Worm (Caenorhabditis elegans) whole organism, young adult: ENCODE results near the gene C06G1.1.

Experiments used
- C17E4.6 ChIP-seq: fragments of 200-800 bp; sonication (Bioruptor generic); IDR thresholded peaks from 2 replicates; pipeline ENCODE4 v1.3.6; 2022; ENCODE audit warnings: missing genetic modification reagents, missing genetic modification characterization, missing compliant biosample characterization
- F22D6.2 ChIP-seq: sonication (generic microtip); optimal IDR thresholded peaks from 2 replicates; lab custom pipeline; 2016; ENCODE audit warnings: mild to moderate bottlenecking, missing genetic modification characterization, missing compliant biosample characterization
- F23B12.7 ChIP-seq: sonication (generic microtip); optimal IDR thresholded peaks from 2 replicates; lab custom pipeline; 2017; ENCODE audit warnings: missing genetic modification characterization, mild to moderate bottlenecking, missing compliant biosample characterization, antibody characterized with exemption, moderate library complexity; ENCODE audit not compliant: insufficient read depth
- F33H1.4 ChIP-seq: fragments of 200-800 bp; sonication (Bioruptor generic); IDR thresholded peaks from 2 replicates; pipeline ENCODE4 v1.3.6; 2022; ENCODE audit warnings: missing genetic modification reagents, missing genetic modification characterization, missing compliant biosample characterization
- F49E8.2 ChIP-seq: sonication (generic microtip); optimal IDR thresholded peaks from 3 replicates; lab custom pipeline; 2017; ENCODE audit warnings: missing genetic modification characterization, mild to moderate bottlenecking, missing compliant biosample characterization, antibody characterized with exemption, moderate library complexity; ENCODE audit not compliant: insufficient read depth
- K11D2.4 ChIP-seq: fragments of 200-800 bp; sonication (Bioruptor generic); IDR thresholded peaks from 2 replicates; pipeline ENCODE4 v1.3.6; 2022; ENCODE audit warnings: missing genetic modification reagents, missing genetic modification characterization, missing compliant biosample characterization
- T07F8.4 ChIP-seq: sonication (generic microtip); optimal IDR thresholded peaks from 2 replicates; lab custom pipeline; 2016; ENCODE audit warnings: mild to moderate bottlenecking, missing genetic modification characterization, moderate library complexity, missing compliant biosample characterization
- T26A5.8 ChIP-seq: sonication (generic microtip); optimal IDR thresholded peaks from 2 replicates; lab custom pipeline; 2016; ENCODE audit warnings: missing genetic modification characterization, missing compliant biosample characterization
- Y56A3A.18 ChIP-seq: fragments of 200-800 bp; sonication (Bioruptor generic); IDR thresholded peaks from 2 replicates; pipeline ENCODE4 v1.3.6; 2022; ENCODE audit warnings: missing genetic modification reagents, missing genetic modification characterization, missing compliant biosample characterization
- Y95B8A.8 ChIP-seq: fragments of 200-800 bp; sonication (Bioruptor generic); IDR thresholded peaks from 2 replicates; pipeline ENCODE4 v1.3.6; 2022; ENCODE audit warnings: missing genetic modification reagents, missing genetic modification characterization, missing compliant biosample characterization
- akir-1 ChIP-seq: fragments of 200-800 bp; sonication (Bioruptor generic); optimal IDR thresholded peaks from 2 replicates; lab custom pipeline; 2018; ENCODE audit warnings: mild to moderate bottlenecking, missing genetic modification characterization, moderate library complexity, missing compliant biosample characterization
- atf-7 ChIP-seq: sonication (generic microtip); optimal IDR thresholded peaks from 2 replicates; lab custom pipeline; 2017; ENCODE audit warnings: mild to moderate bottlenecking, missing genetic modification characterization, missing compliant biosample characterization
- attf-6 ChIP-seq: fragments of 200-800 bp; sonication (Bioruptor generic); IDR thresholded peaks from 2 replicates; pipeline ENCODE4 v1.3.6; 2022; ENCODE audit warnings: missing genetic modification reagents, missing genetic modification characterization, missing compliant biosample characterization
- bed-1 ChIP-seq: fragments of 200-800 bp; sonication (Bioruptor generic); IDR thresholded peaks from 2 replicates; pipeline ENCODE4 v1.3.6; 2022; ENCODE audit warnings: missing genetic modification reagents, missing genetic modification characterization, missing compliant biosample characterization
- ccch-3 ChIP-seq: fragments of 200-800 bp; sonication (Bioruptor generic); optimal IDR thresholded peaks from 2 replicates; lab custom pipeline; 2018; ENCODE audit warnings: mild to moderate bottlenecking, missing genetic modification characterization, missing compliant biosample characterization
- ceh-40 ChIP-seq: fragments of 200-800 bp; sonication (Bioruptor generic); IDR thresholded peaks from 2 replicates; pipeline ENCODE4 v1.3.6; 2022; ENCODE audit warnings: missing genetic modification characterization, missing compliant biosample characterization
- die-1 ChIP-seq: sonication (generic microtip); optimal IDR thresholded peaks from 2 replicates; lab custom pipeline; 2016; ENCODE audit warnings: missing genotype, mild to moderate bottlenecking, missing genetic modification characterization, missing compliant biosample characterization
- dpff-1 ChIP-seq: sonication (generic microtip); optimal IDR thresholded peaks from 2 replicates; lab custom pipeline; 2017; ENCODE audit warnings: mild to moderate bottlenecking, missing genetic modification characterization, missing compliant biosample characterization
- dpl-1 ChIP-seq: fragments of 150-350 bp; optimal IDR thresholded peaks from 2 replicates; lab custom pipeline; 2014; ENCODE audit warnings: missing biosample characterization, missing genetic modification reagents, missing genetic modification characterization
- efl-1 ChIP-seq: fragments of 150-350 bp; optimal IDR thresholded peaks from 2 replicates; lab custom pipeline; 2014; ENCODE audit warnings: missing biosample characterization, missing genetic modification reagents, missing genetic modification characterization
- egl-18 ChIP-seq: fragments of 200-800 bp; sonication (Bioruptor generic); IDR thresholded peaks from 2 replicates; pipeline ENCODE4 v1.3.6; 2022; ENCODE audit warnings: missing genetic modification reagents, missing genetic modification characterization, missing compliant biosample characterization
- fkh-3 ChIP-seq: sonication (generic microtip); optimal IDR thresholded peaks from 2 replicates; lab custom pipeline; 2016; ENCODE audit warnings: mild to moderate bottlenecking, missing genetic modification characterization, missing compliant biosample characterization
- hlh-26 ChIP-seq: fragments of 200-800 bp; sonication (Bioruptor generic); conservative IDR thresholded peaks from 2 replicates; pipeline ENCODE4 v1.3.6; 2022; ENCODE audit warnings: missing genetic modification reagents, missing genetic modification characterization, missing compliant biosample characterization
- hmg-1.2 ChIP-seq: fragments of 200-800 bp; sonication (Bioruptor generic); IDR thresholded peaks from 2 replicates; pipeline ENCODE4 v1.3.6; 2022; ENCODE audit warnings: missing genetic modification reagents, missing genetic modification characterization, missing compliant biosample characterization
- hrde-1 ChIP-seq: sonication (generic microtip); optimal IDR thresholded peaks from 2 replicates; lab custom pipeline; 2016; ENCODE audit warnings: missing genetic modification characterization, mild to moderate bottlenecking, missing compliant biosample characterization, moderate library complexity, missing genotype, missing genetic modification reagents, borderline replicate concordance
- lag-1 ChIP-seq: fragments of 200-800 bp; sonication (Bioruptor generic); IDR thresholded peaks from 2 replicates; pipeline ENCODE4 v1.3.6; 2022; ENCODE audit warnings: missing genetic modification reagents, missing genetic modification characterization, missing compliant biosample characterization
- lin-26 ChIP-seq: fragments of 200-800 bp; sonication (Bioruptor generic); IDR thresholded peaks from 2 replicates; pipeline ENCODE4 v1.3.6; 2022; ENCODE audit warnings: missing genetic modification reagents, missing genetic modification characterization, missing compliant biosample characterization
- madf-6 ChIP-seq: fragments of 200-800 bp; sonication (Bioruptor generic); IDR thresholded peaks from 2 replicates; pipeline ENCODE4 v1.3.6; 2022; ENCODE audit warnings: missing genetic modification reagents, missing genetic modification characterization, missing compliant biosample characterization
- madf-8 ChIP-seq: fragments of 200-800 bp; sonication (Bioruptor generic); conservative IDR thresholded peaks from 2 replicates; pipeline ENCODE4 v1.3.6; 2022; ENCODE audit warnings: missing genetic modification reagents, missing genetic modification characterization, missing compliant biosample characterization
- mcd-1 ChIP-seq: fragments of 200-800 bp; sonication (Bioruptor generic); IDR thresholded peaks from 2 replicates; pipeline ENCODE4 v1.3.6; 2022; ENCODE audit warnings: missing genetic modification reagents, missing genetic modification characterization, missing compliant biosample characterization
- mxl-1 ChIP-seq: sonication (generic microtip); optimal IDR thresholded peaks from 2 replicates; lab custom pipeline; 2016; ENCODE audit warnings: missing genetic modification characterization, missing compliant biosample characterization
- nfyb-1 ChIP-seq: fragments of 200-800 bp; sonication (Bioruptor generic); IDR thresholded peaks from 2 replicates; pipeline ENCODE4 v1.3.6; 2022; ENCODE audit warnings: missing genetic modification reagents, missing genetic modification characterization, missing compliant biosample characterization
- nhr-179 ChIP-seq: sonication (generic microtip); optimal IDR thresholded peaks from 2 replicates; lab custom pipeline; 2016; ENCODE audit warnings: mild to moderate bottlenecking, missing genetic modification characterization, missing compliant biosample characterization
- nhr-27 ChIP-seq: fragments of 200-800 bp; sonication (Bioruptor generic); optimal IDR thresholded peaks from 2 replicates; lab custom pipeline; 2018; ENCODE audit warnings: mild to moderate bottlenecking, missing genetic modification characterization, moderate library complexity, missing compliant biosample characterization
- nhr-80 ChIP-seq: sonication (generic microtip); optimal IDR thresholded peaks from 2 replicates; lab custom pipeline; 2016; ENCODE audit warnings: missing genetic modification characterization, missing compliant biosample characterization
- nhr-90 ChIP-seq: sonication (generic microtip); optimal IDR thresholded peaks from 2 replicates; lab custom pipeline; 2016; ENCODE audit warnings: missing genotype, mild to moderate bottlenecking, missing genetic modification characterization, missing compliant biosample characterization
- pbrm-1 ChIP-seq: fragments of 200-800 bp; sonication (Bioruptor generic); IDR thresholded peaks from 2 replicates; pipeline ENCODE4 v1.3.6; 2022; ENCODE audit warnings: missing genetic modification reagents, missing genetic modification characterization, missing compliant biosample characterization
- rec-8 ChIP-seq, 2 experiments: sonication (generic microtip); optimal IDR thresholded peaks; 2 replicates each; lab custom pipeline; 2016; ENCODE audit warnings: mild to moderate bottlenecking in 2 of 2, missing genetic modification characterization in 2 of 2, missing genetic modification reagents in 2 of 2, missing genotype in 2 of 2, missing biosample characterization in 1 of 2, missing compliant biosample characterization in 1 of 2, moderate library complexity in 1 of 2
- repo-1 ChIP-seq: sonication (generic microtip); optimal IDR thresholded peaks from 2 replicates; lab custom pipeline; 2017; ENCODE audit warnings: mild to moderate bottlenecking, missing genetic modification characterization, missing compliant biosample characterization
- rpc-1 ChIP-seq, 2 experiments: fragments of 150-350 bp in 1 of 2; sonication (generic microtip) in 1 of 2; optimal IDR thresholded peaks; 2 replicates each; lab custom pipeline; 2014 to 2018; ENCODE audit warnings: missing biosample characterization in 1 of 2, missing genetic modification characterization in 1 of 2, missing genetic modification reagents in 1 of 2, missing genotype in 1 of 2
- sea-2 ChIP-seq: fragments of 200-800 bp; sonication (Bioruptor generic); IDR thresholded peaks from 2 replicates; pipeline ENCODE4 v1.3.6; 2022; ENCODE audit warnings: missing genetic modification characterization, missing compliant biosample characterization
- snpc-4 ChIP-seq, 5 experiments: fragments of 150-350 bp in 1 of 5; sonication (generic microtip) in 4 of 5; optimal IDR thresholded peaks; 2 replicates each; lab custom pipeline; 2014 to 2018; ENCODE audit warnings: missing genetic modification characterization in 5 of 5, missing biosample characterization in 3 of 5, antibody characterized with exemption in 2 of 5, mild to moderate bottlenecking in 2 of 5, missing compliant biosample characterization in 2 of 5, missing genotype in 2 of 5, moderate library complexity in 2 of 5, missing genetic modification reagents in 1 of 5
- somi-1 ChIP-seq: fragments of 200-800 bp; sonication (Bioruptor generic); optimal IDR thresholded peaks from 2 replicates; lab custom pipeline; 2018; ENCODE audit warnings: mild to moderate bottlenecking, missing genetic modification characterization, missing compliant biosample characterization
- tbp1 ChIP-seq: fragments of 200-800 bp; sonication (Bioruptor generic); optimal IDR thresholded peaks from 2 replicates; lab custom pipeline; 2018; ENCODE audit warnings: mild to moderate bottlenecking, missing genetic modification characterization, missing compliant biosample characterization
- tlf-1 ChIP-seq: fragments of 200-800 bp; sonication (Bioruptor generic); optimal IDR thresholded peaks from 2 replicates; lab custom pipeline; 2018; ENCODE audit warnings: mild to moderate bottlenecking, missing genetic modification characterization, missing compliant biosample characterization
- ztf-18 ChIP-seq: sonication (generic microtip); optimal IDR thresholded peaks from 2 replicates; lab custom pipeline; 2016; ENCODE audit warnings: missing genotype, mild to moderate bottlenecking, missing genetic modification characterization, missing compliant biosample characterization
- ztf-25 ChIP-seq: fragments of 200-800 bp; sonication (Bioruptor generic); IDR thresholded peaks from 2 replicates; pipeline ENCODE4 v1.3.6; 2022; ENCODE audit warnings: missing genetic modification reagents, missing genetic modification characterization, missing compliant biosample characterization
- ztf-26 ChIP-seq: sonication (generic microtip); optimal IDR thresholded peaks from 2 replicates; lab custom pipeline; 2017; ENCODE audit warnings: missing genetic modification characterization, missing compliant biosample characterization

C06G1.1 gene

DNA sequence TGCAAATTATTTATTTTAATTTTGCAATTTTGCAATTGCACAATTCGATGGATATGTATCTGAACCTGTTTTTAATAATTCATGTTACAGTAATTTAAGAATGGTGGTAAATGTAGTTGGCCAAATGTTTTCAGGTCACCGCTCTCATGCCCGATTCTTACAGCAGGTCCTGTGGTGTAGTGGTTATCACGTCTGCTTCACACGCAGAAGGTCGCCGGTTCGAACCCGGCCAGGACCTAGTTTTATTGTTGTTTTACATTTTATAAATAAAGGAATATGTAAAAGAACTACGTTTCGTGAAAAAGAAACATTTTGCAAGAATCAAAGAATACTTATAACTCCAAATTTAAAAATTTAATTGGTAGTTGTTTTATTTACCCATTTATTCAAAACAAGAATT lies 42.9 kb upstream of the C06G1.1 start (continued):
- peak; percentile 70 for TF ChIP-seq rpc-1 (optimal IDR thresholded peaks at IDR 0.05; lab: Kevin White, UChicago)
- TF ChIP-seq rpc-1 (tag; optimal IDR thresholded peaks at IDR 0.05; lab: Kevin White, UChicago) = peak; percentile 80
- TF ChIP-seq tlf-1 (GFP tag; lab: Kevin White, UChicago) = no peak
- TF ChIP-seq rec-8 (tag; optimal IDR thresholded peaks at IDR 0.05; lab: Kevin White, UChicago) = no peak
- TF ChIP-seq tbp1 (GFP tag; lab: Kevin White, UChicago) = peak; percentile 93
- TF ChIP-seq lin-26 (GFP tag; lab: Robert Waterston, UW) = peak; percentile 83
- TF ChIP-seq T26A5.8 (tag; lab: Kevin White, UChicago) = no peak
- no peak for TF ChIP-seq sea-2 (GFP tag; lab: Robert Waterston, UW)
- TF ChIP-seq nhr-80 (tag; lab: Kevin White, UChicago) = no peak
- TF ChIP-seq K11D2.4 = no peak
- TF ChIP-seq T07F8.4 = no peak
- TF ChIP-seq nhr-90 (tag; lab: Kevin White, UChicago) = peak; percentile 33
- no peak for TF ChIP-seq dpff-1
- TF ChIP-seq nfyb-1 (GFP tag; lab: Robert Waterston, UW) = no peak
- TF ChIP-seq lag-1 (GFP tag; lab: Robert Waterston, UW) = no peak
- no peak for TF ChIP-seq F23B12.7 (tag; lab: Kevin White, UChicago)
- no peak for TF ChIP-seq repo-1 (tag; lab: Kevin White, UChicago)
- TF ChIP-seq dpl-1 (GFP tag; lab: Kevin White, UChicago) = peak; percentile 0
- TF ChIP-seq Y56A3A.18 (GFP tag; lab: Robert Waterston, UW) = peak; percentile 31; the same call in 1 of the 2 replicates
- TF ChIP-seq efl-1 (GFP tag; lab: Kevin White, UChicago) = no peak
- no peak for TF ChIP-seq ztf-26 (tag; lab: Kevin White, UChicago)
- no peak for TF ChIP-seq F33H1.4 (GFP tag; lab: Robert Waterston, UW)
- no peak for TF ChIP-seq akir-1 (GFP tag; lab: Kevin White, UChicago)
- TF ChIP-seq F22D6.2 (tag; lab: Kevin White, UChicago) = no peak
- no peak for TF ChIP-seq madf-8 (GFP tag; lab: Robert Waterston, UW)
- no peak for TF ChIP-seq somi-1 (GFP tag; lab: Kevin White, UChicago)
- TF ChIP-seq nhr-179 = no peak
- TF ChIP-seq nhr-27 = no peak
- TF ChIP-seq fkh-3 = no peak
- 0 out of 2 replicates have a peak, but pooled peaks have one; percentile 39 for TF ChIP-seq attf-6
- TF ChIP-seq mcd-1 = peak; percentile 33; the same call in 1 of the 2 replicates
- no peak for TF ChIP-seq hlh-26 (GFP tag; lab: Robert Waterston, UW)
- TF ChIP-seq pbrm-1 (GFP tag; lab: Robert Waterston, UW) = peak; percentile 82
- no peak for TF ChIP-seq madf-6 (GFP tag; lab: Robert Waterston, UW)
- TF ChIP-seq hrde-1 (tag; lab: Kevin White, UChicago) = no peak
- TF ChIP-seq bed-1 (GFP tag; lab: Robert Waterston, UW) = no peak
- no peak for TF ChIP-seq Y95B8A.8
- TF ChIP-seq ztf-25 (GFP tag; lab: Robert Waterston, UW) = peak; percentile 60; the same call in 1 of the 2 replicates
- peak; percentile 20 for TF ChIP-seq snpc-4 (GFP tag; optimal IDR thresholded peaks at IDR 0.05; lab: Kevin White, UChicago)
- TF ChIP-seq snpc-4 (tag; optimal IDR thresholded peaks at IDR 0.05; lab: Kevin White, UChicago) = peak in 1 of 4 experiments; percentile 69
- TF ChIP-seq egl-18 (GFP tag; lab: Robert Waterston, UW) = no peak
- TF ChIP-seq ztf-18 (tag; lab: Kevin White, UChicago) = no peak
- peak; percentile 14 for TF ChIP-seq mxl-1 (tag; lab: Kevin White, UChicago)
- TF ChIP-seq F49E8.2 = no peak
- no peak for TF ChIP-seq ceh-40 (GFP tag; lab: Robert Waterston, UW)
- TF ChIP-seq atf-7 = no peak
- no peak for TF ChIP-seq ccch-3
- peak; percentile 60 for TF ChIP-seq die-1 (tag; lab: Kevin White, UChicago)
- no peak for TF ChIP-seq C17E4.6 (GFP tag; lab: Robert Waterston, UW)
- peak; percentile 54 for TF ChIP-seq hmg-1.2 (GFP tag; lab: Robert Waterston, UW)
